Worm (Caenorhabditis elegans) whole organism, young adult: Measurements from ENCODE around the gene C18E9.5.

Source experiments
- B0336.3 ChIP-seq: fragments of 200-800 bp; sonication (Bioruptor generic); IDR thresholded peaks from 2 replicates; pipeline ENCODE4 v1.3.6; 2022; ENCODE audit warnings: missing genetic modification characterization, missing compliant biosample characterization
- F23B12.7 ChIP-seq: sonication (generic microtip); optimal IDR thresholded peaks from 2 replicates; lab custom pipeline; 2017; ENCODE audit warnings: missing genetic modification characterization, mild to moderate bottlenecking, missing compliant biosample characterization, antibody characterized with exemption, moderate library complexity; ENCODE audit not compliant: insufficient read depth
- F49E8.2 ChIP-seq: sonication (generic microtip); optimal IDR thresholded peaks from 3 replicates; lab custom pipeline; 2017; ENCODE audit warnings: missing genetic modification characterization, mild to moderate bottlenecking, missing compliant biosample characterization, antibody characterized with exemption, moderate library complexity; ENCODE audit not compliant: insufficient read depth
- F57A8.1 ChIP-seq: fragments of 200-800 bp; sonication (Bioruptor generic); optimal IDR thresholded peaks from 2 replicates; lab custom pipeline; 2018; ENCODE audit warnings: mild to moderate bottlenecking, missing genetic modification characterization, moderate library complexity, missing compliant biosample characterization
- K12H6.12 ChIP-seq: fragments of 200-800 bp; sonication (Bioruptor generic); optimal IDR thresholded peaks from 2 replicates; lab custom pipeline; 2018; ENCODE audit warnings: mild to moderate bottlenecking, missing genetic modification characterization, missing compliant biosample characterization
- Y53G8AR.9 ChIP-seq: fragments of 200-800 bp; sonication (Bioruptor generic); conservative IDR thresholded peaks from 2 replicates; pipeline ENCODE4 v1.3.6; 2022; ENCODE audit warnings: missing genetic modification reagents, missing genetic modification characterization, missing compliant biosample characterization
- Y67H2A.10 ChIP-seq: fragments of 200-800 bp; sonication (Bioruptor generic); conservative IDR thresholded peaks from 2 replicates; pipeline ENCODE4 v1.3.6; 2022; ENCODE audit warnings: missing genetic modification reagents, missing genetic modification characterization, missing compliant biosample characterization
- Y79H2A.3 ChIP-seq: fragments of 200-800 bp; sonication (Bioruptor generic); conservative IDR thresholded peaks from 2 replicates; pipeline ENCODE4 v1.3.6; 2022; ENCODE audit warnings: missing genetic modification reagents, missing genetic modification characterization, missing compliant biosample characterization
- akir-1 ChIP-seq: fragments of 200-800 bp; sonication (Bioruptor generic); optimal IDR thresholded peaks from 2 replicates; lab custom pipeline; 2018; ENCODE audit warnings: mild to moderate bottlenecking, missing genetic modification characterization, moderate library complexity, missing compliant biosample characterization
- aptf-2 ChIP-seq: fragments of 200-800 bp; sonication (Bioruptor generic); conservative IDR thresholded peaks from 2 replicates; pipeline ENCODE4 v1.3.6; 2022; ENCODE audit warnings: missing genetic modification reagents, missing genetic modification characterization, missing compliant biosample characterization
- atf-7 ChIP-seq: sonication (generic microtip); optimal IDR thresholded peaks from 2 replicates; lab custom pipeline; 2017; ENCODE audit warnings: mild to moderate bottlenecking, missing genetic modification characterization, missing compliant biosample characterization
- athp-1 ChIP-seq: sonication (generic microtip); optimal IDR thresholded peaks from 2 replicates; lab custom pipeline; 2017; ENCODE audit warnings: mild to moderate bottlenecking, missing genetic modification characterization, missing compliant biosample characterization
- ccch-3 ChIP-seq: fragments of 200-800 bp; sonication (Bioruptor generic); optimal IDR thresholded peaks from 2 replicates; lab custom pipeline; 2018; ENCODE audit warnings: mild to moderate bottlenecking, missing genetic modification characterization, missing compliant biosample characterization
- ceh-27 ChIP-seq: fragments of 200-800 bp; sonication (Bioruptor generic); optimal IDR thresholded peaks from 2 replicates; lab custom pipeline; 2018; ENCODE audit warnings: mild to moderate bottlenecking, missing genetic modification characterization, moderate library complexity, missing compliant biosample characterization
- ceh-40 ChIP-seq: fragments of 200-800 bp; sonication (Bioruptor generic); IDR thresholded peaks from 2 replicates; pipeline ENCODE4 v1.3.6; 2022; ENCODE audit warnings: missing genetic modification characterization, missing compliant biosample characterization
- dox-1 ChIP-seq: fragments of 200-800 bp; sonication (Bioruptor generic); IDR thresholded peaks from 2 replicates; pipeline ENCODE4 v1.3.6; 2022; ENCODE audit warnings: missing genetic modification reagents, missing genetic modification characterization, missing compliant biosample characterization
- dpl-1 ChIP-seq: fragments of 150-350 bp; optimal IDR thresholded peaks from 2 replicates; lab custom pipeline; 2014; ENCODE audit warnings: missing biosample characterization, missing genetic modification reagents, missing genetic modification characterization
- efl-1 ChIP-seq: fragments of 150-350 bp; optimal IDR thresholded peaks from 2 replicates; lab custom pipeline; 2014; ENCODE audit warnings: missing biosample characterization, missing genetic modification reagents, missing genetic modification characterization
- egl-18 ChIP-seq: fragments of 200-800 bp; sonication (Bioruptor generic); IDR thresholded peaks from 2 replicates; pipeline ENCODE4 v1.3.6; 2022; ENCODE audit warnings: missing genetic modification reagents, missing genetic modification characterization, missing compliant biosample characterization
- ets-4 ChIP-seq: fragments of 200-800 bp; sonication (Bioruptor generic); optimal IDR thresholded peaks from 2 replicates; lab custom pipeline; 2018; ENCODE audit warnings: mild to moderate bottlenecking, missing genetic modification characterization, missing compliant biosample characterization
- gei-17 ChIP-seq: fragments of 200-800 bp; sonication (Bioruptor generic); optimal IDR thresholded peaks from 2 replicates; lab custom pipeline; 2018; ENCODE audit warnings: mild to moderate bottlenecking, missing genetic modification characterization, missing compliant biosample characterization
- him-1 ChIP-seq: sonication (generic microtip); optimal IDR thresholded peaks from 2 replicates; lab custom pipeline; 2016; ENCODE audit warnings: missing genotype, missing genetic modification reagents, missing genetic modification characterization, missing compliant biosample characterization
- hsf-1 ChIP-seq: fragments of 200-800 bp; sonication (Bioruptor generic); IDR thresholded peaks from 2 replicates; pipeline ENCODE4 v1.3.6; 2022; ENCODE audit warnings: missing genetic modification reagents, missing genetic modification characterization, missing compliant biosample characterization
- lin-35 ChIP-seq, 3 experiments: fragments of 150-350 bp in 2 of 3; sonication (generic microtip) in 1 of 3; optimal IDR thresholded peaks; 2 replicates each; lab custom pipeline; 2014 to 2018; ENCODE audit warnings: missing biosample characterization in 3 of 3, missing genetic modification characterization in 3 of 3, missing genetic modification reagents in 3 of 3
- lin-54 ChIP-seq: fragments of 200-800 bp; sonication (Bioruptor generic); optimal IDR thresholded peaks from 2 replicates; lab custom pipeline; 2018; ENCODE audit warnings: mild to moderate bottlenecking, missing genetic modification characterization, missing compliant biosample characterization
- madf-10 ChIP-seq: sonication (generic microtip); optimal IDR thresholded peaks from 2 replicates; lab custom pipeline; 2016; ENCODE audit warnings: mild to moderate bottlenecking, missing genetic modification characterization, missing compliant biosample characterization
- madf-3 ChIP-seq: fragments of 200-800 bp; sonication (Bioruptor generic); IDR thresholded peaks from 2 replicates; pipeline ENCODE4 v1.3.6; 2022; ENCODE audit warnings: missing genetic modification reagents, missing genetic modification characterization, missing compliant biosample characterization
- mes-4 ChIP-seq: sonication (generic microtip); optimal IDR thresholded peaks from 2 replicates; lab custom pipeline; 2016; ENCODE audit warnings: missing genotype, missing genetic modification characterization, missing compliant biosample characterization
- nfya-1 ChIP-seq: sonication (generic microtip); optimal IDR thresholded peaks from 2 replicates; lab custom pipeline; 2017; ENCODE audit warnings: antibody characterized with exemption, missing compliant biosample characterization, missing genetic modification characterization, borderline replicate concordance; ENCODE audit not compliant: insufficient read depth
- nfya-2 ChIP-seq: fragments of 200-800 bp; sonication (Bioruptor generic); IDR thresholded peaks from 2 replicates; pipeline ENCODE4 v1.3.6; 2022; ENCODE audit warnings: missing genetic modification reagents, missing genetic modification characterization, missing compliant biosample characterization
- nfyb-1 ChIP-seq: fragments of 200-800 bp; sonication (Bioruptor generic); IDR thresholded peaks from 2 replicates; pipeline ENCODE4 v1.3.6; 2022; ENCODE audit warnings: missing genetic modification reagents, missing genetic modification characterization, missing compliant biosample characterization
- nhr-120 ChIP-seq: fragments of 200-800 bp; sonication (Bioruptor generic); IDR thresholded peaks from 2 replicates; pipeline ENCODE4 v1.3.6; 2022; ENCODE audit warnings: missing genetic modification characterization, missing compliant biosample characterization
- nhr-179 ChIP-seq: sonication (generic microtip); optimal IDR thresholded peaks from 2 replicates; lab custom pipeline; 2016; ENCODE audit warnings: mild to moderate bottlenecking, missing genetic modification characterization, missing compliant biosample characterization
- nhr-27 ChIP-seq: fragments of 200-800 bp; sonication (Bioruptor generic); optimal IDR thresholded peaks from 2 replicates; lab custom pipeline; 2018; ENCODE audit warnings: mild to moderate bottlenecking, missing genetic modification characterization, moderate library complexity, missing compliant biosample characterization
- nhr-80 ChIP-seq: sonication (generic microtip); optimal IDR thresholded peaks from 2 replicates; lab custom pipeline; 2016; ENCODE audit warnings: missing genetic modification characterization, missing compliant biosample characterization
- rec-8 ChIP-seq, 2 experiments: sonication (generic microtip); optimal IDR thresholded peaks; 2 replicates each; lab custom pipeline; 2016; ENCODE audit warnings: mild to moderate bottlenecking in 2 of 2, missing genetic modification characterization in 2 of 2, missing genetic modification reagents in 2 of 2, missing genotype in 2 of 2, missing biosample characterization in 1 of 2, missing compliant biosample characterization in 1 of 2, moderate library complexity in 1 of 2
- repo-1 ChIP-seq: sonication (generic microtip); optimal IDR thresholded peaks from 2 replicates; lab custom pipeline; 2017; ENCODE audit warnings: mild to moderate bottlenecking, missing genetic modification characterization, missing compliant biosample characterization
- rpc-1 ChIP-seq, 2 experiments: fragments of 150-350 bp in 1 of 2; sonication (generic microtip) in 1 of 2; optimal IDR thresholded peaks; 2 replicates each; lab custom pipeline; 2014 to 2018; ENCODE audit warnings: missing biosample characterization in 1 of 2, missing genetic modification characterization in 1 of 2, missing genetic modification reagents in 1 of 2, missing genotype in 1 of 2
- sptf-2 ChIP-seq: fragments of 200-800 bp; sonication (Bioruptor generic); optimal IDR thresholded peaks from 2 replicates; lab custom pipeline; 2018; ENCODE audit warnings: mild to moderate bottlenecking, missing genetic modification characterization, missing compliant biosample characterization
- unc-62 ChIP-seq: fragments of 150-350 bp; optimal IDR thresholded peaks from 2 replicates; lab custom pipeline; 2014; ENCODE audit warnings: missing biosample characterization, missing genetic modification reagents, missing genetic modification characterization
- xnd-1 ChIP-seq: sonication (generic microtip); optimal IDR thresholded peaks from 2 replicates; lab custom pipeline; 2016; ENCODE audit warnings: missing genotype, missing genetic modification reagents, missing genetic modification characterization, missing compliant biosample characterization
- zfh-2 ChIP-seq: fragments of 200-800 bp; sonication (Bioruptor generic); conservative IDR thresholded peaks from 2 replicates; pipeline ENCODE4 v1.3.6; 2022; ENCODE audit warnings: missing genetic modification reagents, missing genetic modification characterization, missing compliant biosample characterization
- ztf-18 ChIP-seq: sonication (generic microtip); optimal IDR thresholded peaks from 2 replicates; lab custom pipeline; 2016; ENCODE audit warnings: missing genotype, mild to moderate bottlenecking, missing genetic modification characterization, missing compliant biosample characterization
- ztf-22 ChIP-seq: fragments of 200-800 bp; sonication (Bioruptor generic); optimal IDR thresholded peaks from 2 replicates; lab custom pipeline; 2018; ENCODE audit warnings: mild to moderate bottlenecking, missing genetic modification characterization, moderate library complexity, missing compliant biosample characterization
- ztf-25 ChIP-seq: fragments of 200-800 bp; sonication (Bioruptor generic); IDR thresholded peaks from 2 replicates; pipeline ENCODE4 v1.3.6; 2022; ENCODE audit warnings: missing genetic modification reagents, missing genetic modification characterization, missing compliant biosample characterization
- ztf-26 ChIP-seq: sonication (generic microtip); optimal IDR thresholded peaks from 2 replicates; lab custom pipeline; 2017; ENCODE audit warnings: missing genetic modification characterization, missing compliant biosample characterization
- ztf-6 ChIP-seq: fragments of 200-800 bp; sonication (Bioruptor generic); IDR thresholded peaks from 2 replicates; pipeline ENCODE4 v1.3.6; 2022; ENCODE audit warnings: missing genetic modification reagents, missing genetic modification characterization, missing compliant biosample characterization

The C18E9.5 gene

DNA sequence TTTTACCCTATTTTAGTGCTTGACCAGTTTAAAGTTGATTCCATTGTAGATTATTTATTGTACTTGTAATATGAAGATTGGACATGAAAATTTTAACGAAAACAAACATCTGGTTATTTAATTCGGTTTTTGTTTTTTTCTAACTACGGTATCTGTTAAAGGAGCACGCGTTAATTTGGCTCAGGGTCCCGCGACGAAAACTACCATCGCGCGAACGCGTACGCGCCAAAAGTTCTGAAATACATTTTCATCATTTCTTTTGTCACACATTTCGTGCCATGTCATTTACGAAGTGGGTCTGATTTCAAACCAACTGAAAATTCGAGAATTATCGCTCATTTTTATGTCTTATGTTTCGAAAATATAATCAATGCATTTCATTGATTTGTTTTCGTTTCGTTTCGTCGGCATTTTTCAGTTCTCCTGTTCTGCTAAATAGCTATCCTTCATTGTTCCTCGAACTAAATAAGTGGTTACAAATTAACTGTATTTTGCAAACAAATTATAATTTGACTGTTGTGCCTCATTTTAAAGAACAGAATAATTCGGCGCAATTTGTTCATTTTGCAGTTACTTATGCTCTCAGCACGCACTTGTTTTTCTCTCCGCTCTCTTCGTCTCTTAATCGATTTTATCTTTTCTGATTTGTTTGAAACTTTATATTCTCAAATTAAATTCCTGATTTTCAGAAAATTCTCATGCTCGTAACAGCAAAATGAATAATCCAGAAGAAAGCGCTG lies 35.9 kb upstream of the C18E9.5 start, which contains the start of gene T21B10.3 (continued):
- TF ChIP-seq athp-1 (tag; lab: Kevin White, UChicago) (peak; percentile 90), rec-8 (tag; optimal IDR thresholded peaks at IDR 0.05; lab: Kevin White, UChicago) (no peak), zfh-2 (GFP tag; lab: Robert Waterston, UW) (no peak), ets-4 (peak; percentile 54), Y79H2A.3 (GFP tag; lab: Robert Waterston, UW) (peak; percentile 95), efl-1 (GFP tag; lab: Kevin White, UChicago) (peak; percentile 99), dpl-1 (GFP tag; lab: Kevin White, UChicago) (peak; percentile 95), B0336.3 (peak; percentile 93), lin-35 (GFP tag; optimal IDR thresholded peaks at IDR 0.05; lab: Kevin White, UChicago) (peak in 2 of 3 experiments; percentile 53 to 89), gei-17 (peak; percentile 31), nhr-179 (no peak), mes-4 (tag; lab: Kevin White, UChicago) (no peak), aptf-2 (GFP tag; lab: Robert Waterston, UW) (peak; percentile 45; the same call in 1 of the 2 replicates), akir-1 (GFP tag; lab: Kevin White, UChicago) (no peak), ztf-26 (no peak), him-1 (tag; lab: Kevin White, UChicago) (peak; percentile 72), madf-10 (tag; lab: Kevin White, UChicago) (peak; percentile 62), Y67H2A.10 (GFP tag; lab: Robert Waterston, UW) (peak; percentile 62; the same call in 1 of the 2 replicates), ztf-6 (GFP tag; lab: Robert Waterston, UW) (no peak), lin-54 (GFP tag; lab: Kevin White, UChicago) (peak; percentile 90), ztf-18 (peak; percentile 49), ztf-22 (GFP tag; lab: Kevin White, UChicago) (no peak), hsf-1 (peak; percentile 91), egl-18 (GFP tag; lab: Robert Waterston, UW) (0 out of 2 replicates have a peak, but pooled peaks have one; percentile 67), ceh-40 (GFP tag; lab: Robert Waterston, UW) (no peak), nhr-80 (peak; percentile 14), atf-7 (peak; percentile 42), madf-3 (peak; percentile 93), K12H6.12 (no peak), ccch-3 (GFP tag; lab: Kevin White, UChicago) (no peak), ztf-25 (peak; percentile 89), repo-1 (tag; lab: Kevin White, UChicago) (peak; percentile 86), nfyb-1 (GFP tag; lab: Robert Waterston, UW) (peak; percentile 73; the same call in 1 of the 2 replicates), unc-62 (GFP tag; lab: Kevin White, UChicago) (no peak), F23B12.7 (peak; percentile 80), F57A8.1 (no peak), Y53G8AR.9 (GFP tag; lab: Robert Waterston, UW) (peak; percentile 96), nhr-27 (peak; percentile 28), ceh-27 (GFP tag; lab: Kevin White, UChicago) (no peak), dox-1 (GFP tag; lab: Robert Waterston, UW) (peak; percentile 97), nfya-2 (GFP tag; lab: Robert Waterston, UW) (peak; percentile 88; the same call in 1 of the 2 replicates), sptf-2 (no peak), xnd-1 (peak; percentile 98), rpc-1 (optimal IDR thresholded peaks at IDR 0.05; lab: Kevin White, UChicago) (no peak), rpc-1 (tag; optimal IDR thresholded peaks at IDR 0.05; lab: Kevin White, UChicago) (peak; percentile 15), F49E8.2 (tag; lab: Kevin White, UChicago) (peak; percentile 94), nfya-1 (tag; lab: Kevin White, UChicago) (no peak), nhr-120 (no peak)
